Worm (Caenorhabditis elegans) whole organism, L4 larva: Measurements from ENCODE around the gene rps-4.

Experiments used
- D1046.2 ChIP-seq: fragments of 200-800 bp; sonication (Bioruptor generic); IDR thresholded peaks from 2 replicates; pipeline ENCODE4 v1.3.6; 2022; ENCODE audit warnings: missing genetic modification characterization, missing compliant biosample characterization
- F37D6.2 ChIP-seq: sonication (generic microtip); optimal IDR thresholded peaks from 2 replicates; lab custom pipeline; 2016; ENCODE audit warnings: mild to moderate bottlenecking, missing genetic modification characterization, missing compliant biosample characterization
- T20F7.1 ChIP-seq: fragments of 200-800 bp; sonication (Bioruptor generic); optimal IDR thresholded peaks from 2 replicates; lab custom pipeline; 2018; ENCODE audit warnings: mild to moderate bottlenecking, missing genetic modification characterization, missing compliant biosample characterization
- T26A8.4 ChIP-seq: fragments of 200-800 bp; sonication (Bioruptor generic); IDR thresholded peaks from 2 replicates; pipeline ENCODE4 v1.3.6; 2022; ENCODE audit warnings: missing genetic modification characterization, missing compliant biosample characterization
- ZK546.5 ChIP-seq, 2 experiments: sonication (generic microtip); optimal IDR thresholded peaks; 2 replicates each; lab custom pipeline; 2017; ENCODE audit warnings: missing biosample characterization in 2 of 2, missing genetic modification characterization in 2 of 2
- aha-1 ChIP-seq: fragments of 150-350 bp; peaks from one replicate; lab custom pipeline; 2014; ENCODE audit warnings: missing biosample characterization, missing genetic modification characterization
- aly-2 ChIP-seq: sonication (generic microtip); optimal IDR thresholded peaks from 2 replicates; lab custom pipeline; 2018; ENCODE audit warnings: missing biosample characterization, missing genetic modification characterization
- ceh-32 ChIP-seq: sonication (generic microtip); optimal IDR thresholded peaks from 2 replicates; lab custom pipeline; 2016; ENCODE audit warnings: mild to moderate bottlenecking, missing genetic modification characterization, missing compliant biosample characterization; ENCODE audit not compliant: poor library complexity
- ceh-44 ChIP-seq: fragments of 200-800 bp; sonication (Bioruptor generic); IDR thresholded peaks from 2 replicates; pipeline ENCODE4 v1.3.6; 2022; ENCODE audit warnings: missing genetic modification reagents, missing genetic modification characterization, missing compliant biosample characterization
- daf-16 ChIP-seq, 3 experiments: sonication (generic microtip); optimal IDR thresholded peaks; 2 replicates each; lab custom pipeline; 2016 to 2017; ENCODE audit warnings: missing genetic modification characterization in 3 of 3, missing genetic modification reagents in 3 of 3, mild to moderate bottlenecking in 2 of 3, missing compliant biosample characterization in 2 of 3, missing biosample characterization in 1 of 3, moderate library complexity in 1 of 3
- dmd-6 ChIP-seq: fragments of 200-800 bp; sonication (Bioruptor generic); IDR thresholded peaks from 2 replicates; pipeline ENCODE4 v1.3.6; 2022; ENCODE audit warnings: missing genetic modification reagents, missing genetic modification characterization, missing compliant biosample characterization
- dpl-1 ChIP-seq: fragments of 150-350 bp; optimal IDR thresholded peaks from 2 replicates; lab custom pipeline; 2014; ENCODE audit warnings: missing biosample characterization, missing genetic modification reagents, missing genetic modification characterization
- dve-1 ChIP-seq: sonication (generic microtip); optimal IDR thresholded peaks from 2 replicates; lab custom pipeline; 2017; ENCODE audit warnings: antibody characterized with exemption, mild to moderate bottlenecking, missing genetic modification characterization, missing compliant biosample characterization; ENCODE audit not compliant: insufficient read depth
- egl-27 ChIP-seq: sonication (generic microtip); optimal IDR thresholded peaks from 3 replicates; lab custom pipeline; 2017; ENCODE audit warnings: missing biosample characterization, missing genetic modification reagents, missing genetic modification characterization
- egl-43 ChIP-seq: fragments of 200-800 bp; sonication (Bioruptor generic); IDR thresholded peaks from 2 replicates; pipeline ENCODE4 v1.3.6; 2022; ENCODE audit warnings: missing genetic modification reagents, missing genetic modification characterization, missing compliant biosample characterization
- hlh-11 ChIP-seq: fragments of 200-800 bp; sonication (Bioruptor generic); optimal IDR thresholded peaks from 2 replicates; lab custom pipeline; 2018; ENCODE audit warnings: mild to moderate bottlenecking, missing genetic modification characterization, missing compliant biosample characterization
- hlh-30 ChIP-seq: sonication (generic microtip); optimal IDR thresholded peaks from 2 replicates; lab custom pipeline; 2017; ENCODE audit warnings: antibody characterized with exemption, mild to moderate bottlenecking, missing genetic modification characterization, missing compliant biosample characterization; ENCODE audit not compliant: insufficient read depth
- hmg-1.1 ChIP-seq: fragments of 200-800 bp; sonication (Bioruptor generic); IDR thresholded peaks from 2 replicates; pipeline ENCODE4 v1.3.6; 2022; ENCODE audit warnings: missing genetic modification reagents, missing genetic modification characterization, missing compliant biosample characterization
- lin-13 ChIP-seq: fragments of 150-350 bp; optimal IDR thresholded peaks from 2 replicates; lab custom pipeline; 2014; ENCODE audit warnings: missing biosample characterization, missing genetic modification reagents, missing genetic modification characterization
- lin-38 ChIP-seq: fragments of 200-800 bp; sonication (Bioruptor generic); IDR thresholded peaks from 2 replicates; pipeline ENCODE4 v1.3.6; 2022; ENCODE audit warnings: missing genetic modification reagents, missing genetic modification characterization, missing compliant biosample characterization
- lsy-2 ChIP-seq, 2 experiments: fragments of 150-350 bp in 1 of 2; sonication (generic microtip) in 1 of 2; optimal IDR thresholded peaks; 2 replicates each; lab custom pipeline; 2014 to 2017; ENCODE audit warnings: missing biosample characterization in 2 of 2, missing genetic modification characterization in 2 of 2
- mdt-29 ChIP-seq: fragments of 200-800 bp; sonication (Bioruptor generic); IDR thresholded peaks from 2 replicates; pipeline ENCODE4 v1.3.6; 2022; ENCODE audit warnings: missing genetic modification reagents, missing genetic modification characterization, missing compliant biosample characterization
- mep-1 ChIP-seq: fragments of 150-350 bp; sonication (generic microtip); optimal IDR thresholded peaks from 3 replicates; lab custom pipeline; 2014; ENCODE audit warnings: missing biosample characterization, missing genetic modification characterization
- mes-2 ChIP-seq: sonication (generic microtip); optimal IDR thresholded peaks from 2 replicates; lab custom pipeline; 2016; ENCODE audit warnings: missing genotype, mild to moderate bottlenecking, missing genetic modification characterization, missing compliant biosample characterization; ENCODE audit not compliant: poor library complexity, severe bottlenecking
- nhr-102 ChIP-seq: sonication (generic microtip); optimal IDR thresholded peaks from 2 replicates; lab custom pipeline; 2016; ENCODE audit warnings: mild to moderate bottlenecking, missing genetic modification characterization, moderate library complexity, missing compliant biosample characterization
- nhr-28 ChIP-seq: fragments of 150-350 bp; optimal IDR thresholded peaks from 2 replicates; lab custom pipeline; 2014; ENCODE audit warnings: missing biosample characterization, missing genetic modification characterization
- nhr-48 ChIP-seq: sonication (generic microtip); optimal IDR thresholded peaks from 2 replicates; lab custom pipeline; 2016; ENCODE audit warnings: mild to moderate bottlenecking, missing genetic modification characterization, missing compliant biosample characterization
- nhr-6 ChIP-seq: fragments of 150-350 bp; optimal IDR thresholded peaks from 2 replicates; lab custom pipeline; 2014; ENCODE audit warnings: missing biosample characterization, missing genetic modification characterization
- pha-4 ChIP-seq, 2 experiments: fragments of 150-350 bp in 1 of 2; fragments of 200-800 bp in 1 of 2; sonication (Bioruptor generic) in 1 of 2; IDR thresholded peaks in 1 of 2; optimal IDR thresholded peaks in 1 of 2; 2 replicates each; pipeline versions ENCODE4 v1.3.6 to Lab custom; 2014 to 2022; ENCODE audit warnings: missing genetic modification characterization in 2 of 2, missing genetic modification reagents in 2 of 2, missing biosample characterization in 1 of 2, missing compliant biosample characterization in 1 of 2
- pqm-1 ChIP-seq: sonication (generic microtip); optimal IDR thresholded peaks from 2 replicates; lab custom pipeline; 2017; ENCODE audit warnings: missing biosample characterization, missing genetic modification characterization
- rbr-2 ChIP-seq: sonication (generic microtip); optimal IDR thresholded peaks from 2 replicates; lab custom pipeline; 2016; ENCODE audit warnings: missing genotype, missing genetic modification characterization, missing compliant biosample characterization
- snpc-1.2 ChIP-seq: fragments of 200-800 bp; sonication (Bioruptor generic); IDR thresholded peaks from 2 replicates; pipeline ENCODE4 v1.3.6; 2022; ENCODE audit warnings: missing genetic modification reagents, missing genetic modification characterization, missing compliant biosample characterization
- snpc-4 ChIP-seq: fragments of 150-350 bp; optimal IDR thresholded peaks from 2 replicates; lab custom pipeline; 2014; ENCODE audit warnings: missing biosample characterization, missing genetic modification characterization
- spr-1 ChIP-seq: sonication (generic microtip); optimal IDR thresholded peaks from 2 replicates; lab custom pipeline; 2016; ENCODE audit warnings: mild to moderate bottlenecking, missing genetic modification characterization, missing compliant biosample characterization
- spr-3 ChIP-seq: fragments of 200-800 bp; sonication (Bioruptor generic); optimal IDR thresholded peaks from 2 replicates; lab custom pipeline; 2018; ENCODE audit warnings: mild to moderate bottlenecking, missing genetic modification characterization, missing compliant biosample characterization
- tra-1 ChIP-seq: fragments of 200-800 bp; sonication (Bioruptor generic); IDR thresholded peaks from 2 replicates; pipeline ENCODE4 v1.3.6; 2022; ENCODE audit warnings: missing genetic modification reagents, missing genetic modification characterization, missing compliant biosample characterization
- unc-39 ChIP-seq: sonication (generic microtip); optimal IDR thresholded peaks from 2 replicates; lab custom pipeline; 2017; ENCODE audit warnings: missing biosample characterization, missing genetic modification characterization
- zag-1 ChIP-seq: fragments of 150-350 bp; optimal IDR thresholded peaks from 2 replicates; lab custom pipeline; 2014; ENCODE audit warnings: missing biosample characterization, missing genetic modification characterization
- zfp-2 ChIP-seq: sonication (generic microtip); optimal IDR thresholded peaks from 2 replicates; lab custom pipeline; 2016; ENCODE audit warnings: mild to moderate bottlenecking, missing genetic modification characterization, missing compliant biosample characterization
- zip-2 ChIP-seq: fragments of 150-350 bp; optimal IDR thresholded peaks from 2 replicates; lab custom pipeline; 2014; ENCODE audit warnings: missing biosample characterization, missing genetic modification characterization
- ztf-7 ChIP-seq: fragments of 150-350 bp; optimal IDR thresholded peaks from 2 replicates; lab custom pipeline; 2014; ENCODE audit warnings: missing biosample characterization, missing genetic modification characterization

Gene rps-4

ce11 chrIV:7045362-7045936, 39.0 kb downstream of the rps-4 start:
- TF ChIP-seq lin-13 (GFP tag; lab: Kevin White, UChicago): no peak
- TF ChIP-seq dve-1 (tag; lab: Kevin White, UChicago): peak; percentile 20
- TF ChIP-seq dmd-6 (GFP tag; lab: Robert Waterston, UW): peak; percentile 33; the same call in 1 of the 2 replicates
- no peak for TF ChIP-seq daf-16 (GFP tag; optimal IDR thresholded peaks at IDR 0.05; lab: Kevin White, UChicago)
- TF ChIP-seq daf-16 (tag; optimal IDR thresholded peaks at IDR 0.05; lab: Kevin White, UChicago): peak; percentile 20
- peak; percentile 19 for TF ChIP-seq aha-1 (tag; lab: Kevin White, UChicago)
- no peak for TF ChIP-seq hmg-1.1 (GFP tag; lab: Robert Waterston, UW)
- TF ChIP-seq pqm-1: peak; percentile 66
- TF ChIP-seq mdt-29: no peak
- TF ChIP-seq hlh-11 (tag; lab: Kevin White, UChicago): no peak
- peak; percentile 35 for TF ChIP-seq nhr-28 (tag; lab: Kevin White, UChicago)

DNA sequence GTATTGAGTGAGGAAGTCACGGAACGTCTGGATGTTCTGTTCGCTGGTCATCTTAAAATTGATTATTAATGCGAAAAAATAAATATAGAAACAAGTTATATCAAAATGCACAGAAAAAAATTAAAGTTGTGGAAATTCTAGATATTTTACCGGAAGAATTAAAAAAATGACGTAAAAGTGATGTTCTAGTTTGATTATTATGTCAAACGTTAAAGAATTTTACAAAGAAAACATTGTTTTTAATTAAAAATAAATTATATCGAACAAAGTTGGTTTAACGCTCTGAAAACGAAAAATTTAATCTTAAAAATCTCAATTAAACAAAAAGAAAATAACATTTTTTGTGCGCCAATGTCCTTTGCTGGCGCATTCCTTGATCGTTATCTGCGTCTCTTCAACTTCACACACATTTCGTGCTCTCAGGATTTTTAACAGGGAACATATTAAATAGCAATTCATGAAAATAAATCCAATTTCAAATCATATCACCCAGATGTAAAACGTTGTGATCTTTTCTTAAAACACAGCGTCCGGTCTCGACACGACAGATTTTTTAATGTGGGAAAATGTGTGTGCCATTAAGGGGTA, 39.8 kb downstream of the rps-4 start, which contains the start of gene tin-9.1:
Gene tin-9.1, minus strand, starts transcription at position 51 of the 588 bp plus-strand sequence.
- peak; percentile 66 for TF ChIP-seq hlh-30
- TF ChIP-seq mes-2 (tag; lab: Kevin White, UChicago): peak; percentile 88
- no peak; the same call in 1 of the 2 replicates for TF ChIP-seq hmg-1.1 (GFP tag; lab: Robert Waterston, UW)
- TF ChIP-seq tra-1 (GFP tag; lab: Robert Waterston, UW): no peak
- peak; percentile 72 for TF ChIP-seq lin-38 (GFP tag; lab: Robert Waterston, UW)
- TF ChIP-seq nhr-48 (tag; lab: Kevin White, UChicago): peak; percentile 28
- TF ChIP-seq F37D6.2 (tag; lab: Kevin White, UChicago): peak; percentile 21
- no peak for TF ChIP-seq pqm-1
- peak; percentile 58 for TF ChIP-seq dmd-6 (GFP tag; lab: Robert Waterston, UW)
- peak; percentile 35 for TF ChIP-seq aha-1 (tag; lab: Kevin White, UChicago)
- TF ChIP-seq T20F7.1 (GFP tag; lab: Kevin White, UChicago): peak; percentile 55
- TF ChIP-seq zag-1 (tag; lab: Kevin White, UChicago): no peak
- no peak for TF ChIP-seq ceh-32 (tag; lab: Kevin White, UChicago)
- TF ChIP-seq daf-16 (GFP tag; optimal IDR thresholded peaks at IDR 0.05; lab: Kevin White, UChicago): no peak
- TF ChIP-seq daf-16 (tag; optimal IDR thresholded peaks at IDR 0.05; lab: Kevin White, UChicago): peak; percentile 53
- TF ChIP-seq snpc-4: no peak
- no peak for TF ChIP-seq D1046.2
- TF ChIP-seq nhr-6 (tag; lab: Kevin White, UChicago): peak; percentile 53
- peak; percentile 18 for TF ChIP-seq nhr-102 (tag; lab: Kevin White, UChicago)
- no peak for TF ChIP-seq ZK546.5 (tag; optimal IDR thresholded peaks at IDR 0.05; lab: Kevin White, UChicago)
- peak; percentile 74 for TF ChIP-seq dve-1 (tag; lab: Kevin White, UChicago)
- TF ChIP-seq zip-2 (tag; lab: Kevin White, UChicago): no peak
- TF ChIP-seq pha-4 (GFP tag; IDR thresholded peaks at IDR 0.05; lab: Robert Waterston, UW): no peak
- TF ChIP-seq pha-4 (tag; optimal IDR thresholded peaks at IDR 0.05; lab: Kevin White, UChicago): peak; percentile 7
- no peak for TF ChIP-seq ceh-44
- TF ChIP-seq egl-27 (tag; lab: Kevin White, UChicago): no peak
- TF ChIP-seq aly-2 (tag; lab: Kevin White, UChicago): no peak
- TF ChIP-seq nhr-28 (tag; lab: Kevin White, UChicago): peak; percentile 37
- TF ChIP-seq snpc-1.2 (GFP tag; lab: Robert Waterston, UW): peak; percentile 53; the same call in 1 of the 2 replicates
- TF ChIP-seq spr-3: no peak
- peak; percentile 49 for TF ChIP-seq ztf-7 (tag; lab: Kevin White, UChicago)
- peak in 1 of 2 experiments; percentile 92 for TF ChIP-seq lsy-2 (tag; optimal IDR thresholded peaks at IDR 0.05; lab: Kevin White, UChicago)
- peak; percentile 52 for TF ChIP-seq rbr-2 (tag; lab: Kevin White, UChicago)
- no peak for TF ChIP-seq egl-43 (GFP tag; lab: Robert Waterston, UW)
- TF ChIP-seq T26A8.4 (GFP tag; lab: Robert Waterston, UW): peak; percentile 28; the same call in 1 of the 2 replicates
- TF ChIP-seq dpl-1 (GFP tag; lab: Kevin White, UChicago): peak; percentile 75
- no peak for TF ChIP-seq zfp-2
- TF ChIP-seq mep-1 (tag; lab: Kevin White, UChicago): peak; percentile 55
- TF ChIP-seq unc-39 (tag; lab: Kevin White, UChicago): no peak
- TF ChIP-seq spr-1 (tag; lab: Kevin White, UChicago): peak; percentile 12
- TF ChIP-seq lin-13 (GFP tag; lab: Kevin White, UChicago): peak; percentile 48
- peak; percentile 56 for TF ChIP-seq hlh-11 (tag; lab: Kevin White, UChicago)
